Worm (Caenorhabditis elegans): ENCODE data around the gene Y47D7A.2.

DNA sequence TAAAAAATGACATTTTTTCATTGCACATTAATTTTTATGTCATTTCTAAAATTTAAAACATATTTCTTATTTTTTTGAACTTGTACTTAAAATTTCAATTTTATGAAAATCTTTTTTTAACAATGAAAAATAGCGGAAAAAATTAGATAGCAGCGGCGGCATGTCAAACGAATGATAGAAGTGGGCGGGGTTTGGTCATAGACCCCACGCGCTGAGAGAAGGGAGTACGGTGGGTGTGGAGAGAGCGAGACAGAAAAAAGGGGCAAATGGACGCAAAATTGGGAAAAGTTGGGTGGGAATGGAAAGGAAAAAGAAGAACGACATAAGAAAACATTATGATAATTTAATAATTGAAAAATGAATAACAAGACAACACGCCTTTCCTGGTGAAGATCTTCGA is 32.2 kb upstream of the Y47D7A.2 start:
- TF ChIP-seq flt-1 (GFP tag; IDR thresholded peaks at IDR 0.05) (no peak), klf-2 (GFP tag; conservative IDR thresholded peaks at IDR 0.05) (no peak), med-1 (GFP tag; optimal IDR thresholded peaks at IDR 0.05; ENCODE audit: insufficient read depth) (no peak)
